Worm (Caenorhabditis elegans): ENCODE measurements around the gene hse-5.
A peak's percentile ranks its signal among the peaks of the same experiment; 100 is the strongest.

Gene hse-5

DNA sequence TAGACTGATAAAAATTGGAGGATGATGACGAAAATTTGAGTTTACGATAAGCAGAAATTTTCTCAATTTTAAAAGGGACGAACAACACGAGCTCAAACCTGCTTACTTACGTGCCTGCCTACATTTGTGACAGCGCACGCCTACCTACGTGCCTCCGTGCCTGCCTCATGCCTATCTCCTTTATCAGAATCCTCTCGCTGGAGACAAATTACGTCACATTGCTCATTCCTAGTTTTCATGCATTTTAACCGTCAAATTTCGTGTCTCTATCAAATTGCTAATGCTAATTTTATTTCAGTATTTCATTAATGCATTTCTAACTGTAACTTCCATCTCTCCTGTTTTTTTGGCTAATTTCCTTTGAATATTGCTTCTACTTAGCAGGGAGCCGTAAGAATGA lies 36.2 kb downstream of the hse-5 start, which contains the start of gene pals-27:
TSS of gene pals-27 (plus strand) at position 301 of the 400 bp plus-strand sequence.
- TF ChIP-seq snpc-4 (tag; optimal IDR thresholded peaks at IDR 0.05) (no peak), elt-1 (tag; optimal IDR thresholded peaks at IDR 0.05; ENCODE audit: borderline replicate concordance, insufficient read depth) (no peak), nhr-237 (tag; optimal IDR thresholded peaks at IDR 0.05) (no peak), ceh-39 (tag; optimal IDR thresholded peaks at IDR 0.05) (no peak), ceh-83 (GFP tag; optimal IDR thresholded peaks at IDR 0.05) (no peak), lsy-2 (tag; optimal IDR thresholded peaks at IDR 0.05) (no peak), M03D4.4 (tag; optimal IDR thresholded peaks at IDR 0.05) (no peak), ztf-11 (tag; optimal IDR thresholded peaks at IDR 0.05) (no peak), hlh-1 (tag; optimal IDR thresholded peaks at IDR 0.05) (no peak), ceh-43 (GFP tag; optimal IDR thresholded peaks at IDR 0.05) (no peak)

DNA sequence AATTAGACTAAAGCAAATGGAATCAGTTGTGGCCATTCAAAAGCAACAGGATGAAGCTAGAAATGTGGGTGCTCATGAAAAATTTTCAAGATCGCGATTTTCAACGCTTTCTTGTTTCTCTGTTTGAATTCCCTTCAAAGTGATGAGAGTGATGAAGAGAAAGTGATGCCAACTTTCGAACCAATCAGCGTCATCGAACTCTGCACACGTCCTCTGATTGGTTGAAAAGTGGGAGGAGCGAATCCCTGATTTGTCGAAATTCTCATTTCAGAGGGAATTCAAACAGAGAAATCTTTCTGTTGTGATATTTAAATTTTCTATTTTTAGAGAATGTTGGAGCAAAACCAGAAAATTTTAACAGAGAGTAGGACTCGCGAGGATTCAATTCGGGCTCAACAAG lies 37.0 kb downstream of the hse-5 start:
- TF ChIP-seq nhr-237 (tag; optimal IDR thresholded peaks at IDR 0.05) (no peak), zip-8 (tag; optimal IDR thresholded peaks at IDR 0.05) (no peak), ces-1 (GFP tag; optimal IDR thresholded peaks at IDR 0.05) (no peak), mab-5 (tag; optimal IDR thresholded peaks at IDR 0.05) (no peak), mep-1 (tag; optimal IDR thresholded peaks at IDR 0.05) (no peak), sem-2 (GFP tag; optimal IDR thresholded peaks at IDR 0.05) (no peak), ztf-11 (tag; optimal IDR thresholded peaks at IDR 0.05) (no peak), lin-13 (tag; optimal IDR thresholded peaks at IDR 0.05) (no peak), lin-32 (GFP tag; optimal IDR thresholded peaks at IDR 0.05) (no peak)

DNA sequence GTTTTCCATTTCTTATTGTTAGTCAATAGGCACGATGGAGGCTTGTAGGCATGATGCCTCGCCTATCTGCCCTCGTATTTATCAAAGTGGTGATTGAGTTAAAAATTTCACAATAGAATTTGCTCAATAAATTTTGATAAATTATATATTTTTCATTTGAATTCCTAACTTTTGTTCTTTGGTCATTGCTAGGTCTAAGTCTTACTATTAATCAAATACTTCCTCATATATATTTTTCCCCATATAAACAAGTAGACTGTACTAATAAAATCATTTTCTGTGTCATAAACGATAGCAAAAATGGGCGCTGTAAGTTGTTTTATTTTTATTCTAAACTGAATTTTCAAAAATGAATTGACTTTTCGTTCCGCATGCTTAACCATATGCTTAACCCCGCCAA lies 39.4 kb downstream of the hse-5 start, which contains the start of gene pals-28:
TSS of gene pals-28 (plus strand) at position 301 of the 400 bp plus-strand sequence.
- TF ChIP-seq nhr-2 (tag; optimal IDR thresholded peaks at IDR 0.05) (no peak), sptf-1 (tag; optimal IDR thresholded peaks at IDR 0.05) (no peak), zip-8 (tag; optimal IDR thresholded peaks at IDR 0.05) (no peak), nhr-237 (tag; optimal IDR thresholded peaks at IDR 0.05) (no peak), unc-62 (GFP tag; optimal IDR thresholded peaks at IDR 0.05) (no peak), snpc-4 (tag; optimal IDR thresholded peaks at IDR 0.05) (no peak), elt-1 (tag; optimal IDR thresholded peaks at IDR 0.05; ENCODE audit: borderline replicate concordance, insufficient read depth) (no peak), ceh-83 (GFP tag; optimal IDR thresholded peaks at IDR 0.05) (no peak), ceh-43 (GFP tag; optimal IDR thresholded peaks at IDR 0.05) (no peak), elt-3 (tag; optimal IDR thresholded peaks at IDR 0.05) (no peak)

DNA sequence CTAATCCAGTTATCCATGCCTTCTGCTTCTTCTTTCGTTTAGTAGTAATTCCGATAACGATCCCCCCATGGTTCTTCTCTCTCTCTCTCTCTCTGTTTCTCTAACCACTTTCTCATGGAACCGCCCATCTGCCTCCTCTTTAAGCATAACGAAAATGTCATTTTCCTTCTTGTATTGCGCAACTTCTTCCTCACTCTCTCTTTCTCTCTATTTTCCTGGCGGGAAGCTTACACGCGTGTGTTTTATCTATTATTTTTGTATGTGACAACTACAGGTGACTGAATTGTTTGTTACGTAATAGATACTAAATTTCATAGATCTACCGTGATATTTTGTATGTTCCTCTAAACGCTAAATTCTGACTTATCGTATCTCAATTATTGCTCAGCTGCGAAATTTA lies 45.3 kb downstream of the hse-5 start:
- TF ChIP-seq zip-8 (tag; optimal IDR thresholded peaks at IDR 0.05) (peak; percentile 95), sptf-1 (tag; optimal IDR thresholded peaks at IDR 0.05) (no peak)

DNA sequence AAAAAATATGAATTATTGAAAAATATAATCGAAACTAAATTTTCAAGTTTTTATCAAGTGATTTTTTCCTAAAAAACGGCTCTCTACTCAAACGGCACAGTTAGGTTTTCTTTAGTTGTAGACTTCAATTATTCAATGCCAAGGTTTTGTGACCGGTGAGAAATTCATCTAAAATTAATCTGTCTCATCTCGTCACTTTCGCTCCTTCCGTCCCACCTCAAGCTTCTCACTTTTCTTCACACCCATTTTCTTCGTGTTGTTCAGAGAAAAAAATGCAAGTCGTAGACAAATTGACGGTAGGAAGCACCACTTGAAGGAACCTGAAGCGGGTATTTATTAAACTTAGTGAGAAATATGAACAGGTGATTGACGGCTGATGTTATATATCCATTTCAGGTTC lies 46.2 kb downstream of the hse-5 start:
- no peak for TF ChIP-seq hlh-1 (tag; optimal IDR thresholded peaks at IDR 0.05)
- no peak for TF ChIP-seq nhr-237 (tag; optimal IDR thresholded peaks at IDR 0.05)
- TF ChIP-seq ceh-39 (tag; optimal IDR thresholded peaks at IDR 0.05): no peak
- no peak for TF ChIP-seq elt-3 (tag; optimal IDR thresholded peaks at IDR 0.05)
- no peak for TF ChIP-seq ham-2 (GFP tag; optimal IDR thresholded peaks at IDR 0.05)
- no peak for TF ChIP-seq mls-2 (tag; optimal IDR thresholded peaks at IDR 0.05)
- TF ChIP-seq unc-62 (GFP tag; optimal IDR thresholded peaks at IDR 0.05): no peak
- TF ChIP-seq ces-1 (GFP tag; optimal IDR thresholded peaks at IDR 0.05): no peak
- TF ChIP-seq snpc-4 (tag; optimal IDR thresholded peaks at IDR 0.05): no peak
- no peak for TF ChIP-seq cnd-1 (tag; optimal IDR thresholded peaks at IDR 0.05)

DNA sequence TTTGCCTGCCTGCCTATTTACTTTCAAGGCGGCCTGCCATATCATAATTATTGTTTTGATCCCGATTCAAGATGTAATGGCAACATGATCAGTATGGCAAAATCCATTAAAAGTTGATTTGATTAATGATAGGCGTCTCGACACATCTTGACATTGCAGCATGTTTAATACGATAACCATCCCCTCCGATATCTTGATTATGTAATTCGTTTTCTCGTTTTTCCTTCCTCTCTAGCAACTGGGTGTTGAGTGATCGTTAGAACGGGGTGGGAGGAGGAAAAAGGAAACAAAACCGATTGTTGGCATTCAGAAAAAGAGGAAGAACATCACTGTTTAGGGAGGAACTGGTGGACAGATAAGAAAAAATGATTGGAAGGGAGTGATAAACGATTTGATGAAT lies 46.8 kb downstream of the hse-5 start:
- TF ChIP-seq mls-2 (tag; optimal IDR thresholded peaks at IDR 0.05) (no peak), sptf-1 (tag; optimal IDR thresholded peaks at IDR 0.05) (no peak), flh-1 (GFP tag; optimal IDR thresholded peaks at IDR 0.05) (no peak), nhr-2 (tag; optimal IDR thresholded peaks at IDR 0.05) (no peak), elt-1 (tag; optimal IDR thresholded peaks at IDR 0.05; ENCODE audit: borderline replicate concordance, insufficient read depth) (peak; percentile 63), lin-32 (GFP tag; optimal IDR thresholded peaks at IDR 0.05) (no peak), snpc-4 (tag; optimal IDR thresholded peaks at IDR 0.05) (no peak)

DNA sequence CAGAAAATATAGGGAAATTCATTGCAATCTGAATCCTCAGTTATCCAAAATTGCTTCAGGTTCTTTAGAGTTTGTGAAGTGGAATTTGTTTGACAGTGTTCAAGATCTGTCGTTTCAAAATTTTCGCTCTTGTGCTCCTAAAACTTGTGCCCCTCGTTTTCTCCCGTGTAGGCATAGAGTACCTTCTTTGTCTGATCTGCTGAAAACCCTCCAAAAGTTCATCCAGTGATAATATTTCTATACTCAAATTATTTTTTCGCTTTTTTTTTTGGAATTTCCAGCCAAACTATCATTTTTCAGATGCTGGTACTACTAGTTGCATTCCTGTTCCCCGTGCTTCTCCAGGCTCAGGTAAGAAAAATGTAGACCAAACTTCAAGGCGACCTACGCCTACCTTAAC lies 49.4 kb downstream of the hse-5 start, which contains the start of gene R07E5.4:
TSS of gene R07E5.4 (plus strand) at position 301 of the 400 bp plus-strand sequence.
- TF ChIP-seq mls-2 (tag; optimal IDR thresholded peaks at IDR 0.05) (no peak), blmp-1 (tag; optimal IDR thresholded peaks at IDR 0.05) (no peak), ceh-39 (tag; optimal IDR thresholded peaks at IDR 0.05) (no peak), snpc-4 (tag; optimal IDR thresholded peaks at IDR 0.05) (no peak), zip-8 (tag; optimal IDR thresholded peaks at IDR 0.05) (no peak), mep-1 (tag; optimal IDR thresholded peaks at IDR 0.05) (no peak), tbx-8 (GFP tag; optimal IDR thresholded peaks at IDR 0.05) (no peak), sem-2 (GFP tag; optimal IDR thresholded peaks at IDR 0.05) (no peak), unc-39 (tag; optimal IDR thresholded peaks at IDR 0.05) (no peak), hlh-1 (tag; optimal IDR thresholded peaks at IDR 0.05) (no peak), pha-4 (tag; optimal IDR thresholded peaks at IDR 0.05) (no peak), lin-32 (GFP tag; optimal IDR thresholded peaks at IDR 0.05) (no peak), unc-120 (tag; optimal IDR thresholded peaks at IDR 0.05; ENCODE audit: poor library complexity, severe bottlenecking) (no peak), sptf-1 (tag; optimal IDR thresholded peaks at IDR 0.05) (no peak), bed-3 (GFP tag; optimal IDR thresholded peaks at IDR 0.05) (no peak), lin-13 (tag; optimal IDR thresholded peaks at IDR 0.05) (no peak)
